Fruit fly (Drosophila melanogaster): ENCODE measurements around the gene hzg.

Gene hzg

dm6 chr3L:16045083-16045830, 40.7 kb upstream of the hzg start (continued):
- peak; percentile 27 for TF ChIP-seq CG10147 (GFP tag; optimal IDR thresholded peaks at IDR 0.05)
- no peak for TF ChIP-seq odd (GFP tag; optimal IDR thresholded peaks at IDR 0.05)
- peak; percentile 22 for TF ChIP-seq CG13424 (tag; optimal IDR thresholded peaks at IDR 0.05)
- TF ChIP-seq sc (optimal IDR thresholded peaks at IDR 0.05): no peak
- no peak for TF ChIP-seq sc (GFP tag; optimal IDR thresholded peaks at IDR 0.05)
- no peak for TF ChIP-seq CG43689 (GFP tag; IDR thresholded peaks at IDR 0.05)
- peak; percentile 64 for TF ChIP-seq slbo (GFP tag; IDR thresholded peaks at IDR 0.05)
- TF ChIP-seq vvl (GFP tag; IDR thresholded peaks at IDR 0.05): peak; percentile 47
- TF ChIP-seq CG8924 (tag; optimal IDR thresholded peaks at IDR 0.05): peak; percentile 28
- peak; percentile 40 for TF ChIP-seq CG17829 (tag; optimal IDR thresholded peaks at IDR 0.05)
- peak; percentile 18 for TF ChIP-seq Blimp-1 (GFP tag; optimal IDR thresholded peaks at IDR 0.05)
- peak; percentile 14; the same call in 1 of the 2 replicates for TF ChIP-seq NFAT (GFP tag; IDR thresholded peaks at IDR 0.05)
- TF ChIP-seq dmrt11E (tag; optimal IDR thresholded peaks at IDR 0.05): peak; percentile 36
- peak; percentile 60 for TF ChIP-seq Atf6 (GFP tag; IDR thresholded peaks at IDR 0.05)
- peak; percentile 54 for TF ChIP-seq salm (tag; optimal IDR thresholded peaks at IDR 0.05)
- TF ChIP-seq Mrtf (GFP tag; IDR thresholded peaks at IDR 0.05): 0 out of 3 replicates have a peak, but pooled peaks have one; percentile 22
- TF ChIP-seq CG8359 (GFP tag; optimal IDR thresholded peaks at IDR 0.05; ENCODE audit: borderline replicate concordance): peak; percentile 59
- peak; percentile 69 for TF ChIP-seq Med (GFP tag)
- TF ChIP-seq lmd (GFP tag; IDR thresholded peaks at IDR 0.05): peak; percentile 36
- TF ChIP-seq CG14667 (GFP tag; IDR thresholded peaks at IDR 0.05): peak; percentile 45; the same call in 1 of the 2 replicates
- peak; percentile 62 for TF ChIP-seq CG2712 (tag; optimal IDR thresholded peaks at IDR 0.05)
- peak; percentile 44 for TF ChIP-seq nom (GFP tag; optimal IDR thresholded peaks at IDR 0.05)
- no peak for TF ChIP-seq dan (GFP tag; IDR thresholded peaks at IDR 0.05)
- peak; percentile 40 for TF ChIP-seq sob (GFP tag; IDR thresholded peaks at IDR 0.05)
- peak; percentile 9 for TF ChIP-seq tin (GFP tag; optimal IDR thresholded peaks at IDR 0.05)
- peak; percentile 14 for TF ChIP-seq Ptx1 (GFP tag; IDR thresholded peaks at IDR 0.05)
- TF ChIP-seq CG14860 (GFP tag; IDR thresholded peaks at IDR 0.05; ENCODE audit: partially characterized antibody): no peak
- peak; percentile 41 for TF ChIP-seq D19A (tag; optimal IDR thresholded peaks at IDR 0.05)
- TF ChIP-seq pb (GFP tag; optimal IDR thresholded peaks at IDR 0.05): no peak
- peak; percentile 24 for TF ChIP-seq pnt (GFP tag; optimal IDR thresholded peaks at IDR 0.05)
- TF ChIP-seq esg (GFP tag; conservative IDR thresholded peaks at IDR 0.05): peak; percentile 50
- peak; percentile 46 for TF ChIP-seq tap (tag; optimal IDR thresholded peaks at IDR 0.05)
- TF ChIP-seq MTF-1 (GFP tag; optimal IDR thresholded peaks at IDR 0.05; ENCODE audit: borderline replicate concordance): peak; percentile 32
- peak; percentile 34; the same call in 2 of the 3 replicates for TF ChIP-seq Aef1 (GFP tag; IDR thresholded peaks at IDR 0.05)
- peak; percentile 83; the same call in 2 of the 3 replicates for TF ChIP-seq gce (GFP tag; IDR thresholded peaks at IDR 0.05)
- TF ChIP-seq Oaz (GFP tag; IDR thresholded peaks at IDR 0.05): peak; percentile 41; the same call in 1 of the 2 replicates
- TF ChIP-seq CG12391 (tag; optimal IDR thresholded peaks at IDR 0.05): peak; percentile 71
- no peak for TF ChIP-seq CG9215 (GFP tag; IDR thresholded peaks at IDR 0.05)
- 0 out of 2 replicates have a peak, but pooled peaks have one; percentile 30 for TF ChIP-seq CG3847 (GFP tag; IDR thresholded peaks at IDR 0.05)
- no peak for TF ChIP-seq nerfin-2 (GFP tag; IDR thresholded peaks at IDR 0.05; ENCODE audit: partially characterized antibody)
- TF ChIP-seq Doc2 (GFP tag; IDR thresholded peaks at IDR 0.05): no peak
- TF ChIP-seq CG12071 (GFP tag; optimal IDR thresholded peaks at IDR 0.05): peak; percentile 11
- no peak for TF ChIP-seq YL-1 (GFP tag; optimal IDR thresholded peaks at IDR 0.05)
- TF ChIP-seq Lpt (GFP tag; optimal IDR thresholded peaks at IDR 0.05): no peak
- TF ChIP-seq CG1024 (GFP tag; IDR thresholded peaks at IDR 0.05): 0 out of 2 replicates have a peak, but pooled peaks have one; percentile 25
- peak; percentile 59 for TF ChIP-seq Hmr (GFP tag; optimal IDR thresholded peaks at IDR 0.05)
- no peak for TF ChIP-seq p53 (GFP tag; optimal IDR thresholded peaks at IDR 0.05)
- TF ChIP-seq Dll (GFP tag; IDR thresholded peaks at IDR 0.05; ENCODE audit: partially characterized antibody): no peak
